Worm (Caenorhabditis elegans) whole organism, late embryonic: ENCODE measurements around the gene tomm-20.

Experiments
- F13H6.1 ChIP-seq: sonication (generic microtip); optimal IDR thresholded peaks from 2 replicates; lab custom pipeline; 2016; ENCODE audit warnings: missing genetic modification characterization, missing compliant biosample characterization
- K02D7.2 ChIP-seq: sonication (generic microtip); optimal IDR thresholded peaks from 2 replicates; lab custom pipeline; 2017; ENCODE audit warnings: mild to moderate bottlenecking, missing genetic modification characterization, missing compliant biosample characterization
- T23F11.4 ChIP-seq: fragments of 200-800 bp; sonication (Bioruptor generic); optimal IDR thresholded peaks from 2 replicates; lab custom pipeline; 2018; ENCODE audit warnings: mild to moderate bottlenecking, missing genetic modification characterization, missing compliant biosample characterization
- Y22D7AL.16 ChIP-seq: sonication (generic microtip); optimal IDR thresholded peaks from 2 replicates; lab custom pipeline; 2016; ENCODE audit warnings: missing genetic modification characterization, missing compliant biosample characterization
- ahr-1 ChIP-seq: sonication (generic microtip); optimal IDR thresholded peaks from 2 replicates; lab custom pipeline; 2016; ENCODE audit warnings: missing genetic modification characterization, missing compliant biosample characterization
- ama-1 ChIP-seq: fragments of 150-350 bp; optimal IDR thresholded peaks from 2 replicates; lab custom pipeline; 2014
- ceh-14 ChIP-seq: sonication (generic microtip); optimal IDR thresholded peaks from 2 replicates; lab custom pipeline; 2016; ENCODE audit warnings: missing genotype, missing genetic modification characterization, missing compliant biosample characterization
- ceh-18 ChIP-seq: sonication (generic microtip); optimal IDR thresholded peaks from 2 replicates; lab custom pipeline; 2016; ENCODE audit warnings: missing genetic modification characterization, missing compliant biosample characterization
- ceh-34 ChIP-seq: sonication (generic microtip); optimal IDR thresholded peaks from 2 replicates; lab custom pipeline; 2016; ENCODE audit warnings: mild to moderate bottlenecking, missing genetic modification characterization, missing compliant biosample characterization
- ceh-48 ChIP-seq: sonication (generic microtip); optimal IDR thresholded peaks from 2 replicates; lab custom pipeline; 2016; ENCODE audit warnings: missing genetic modification characterization, inconsistent platforms, missing compliant biosample characterization
- ceh-6 ChIP-seq: fragments of 200-800 bp; sonication (Bioruptor generic); optimal IDR thresholded peaks from 2 replicates; lab custom pipeline; 2018; ENCODE audit warnings: mild to moderate bottlenecking, missing genetic modification characterization, missing compliant biosample characterization
- che-1 ChIP-seq: sonication (generic microtip); optimal IDR thresholded peaks from 2 replicates; lab custom pipeline; 2016; ENCODE audit warnings: mild to moderate bottlenecking, missing genetic modification characterization, missing compliant biosample characterization
- dmd-4 ChIP-seq: sonication (generic microtip); optimal IDR thresholded peaks from 2 replicates; lab custom pipeline; 2016; ENCODE audit warnings: borderline replicate concordance, missing genetic modification characterization, missing compliant biosample characterization
- dve-1 ChIP-seq: sonication (generic microtip); optimal IDR thresholded peaks from 2 replicates; lab custom pipeline; 2017; ENCODE audit warnings: antibody characterized with exemption, mild to moderate bottlenecking, missing genetic modification characterization, missing compliant biosample characterization
- elt-2 ChIP-seq: sonication (generic microtip); optimal IDR thresholded peaks from 2 replicates; lab custom pipeline; 2016; ENCODE audit warnings: missing genetic modification reagents, missing genetic modification characterization, missing compliant biosample characterization
- elt-4 ChIP-seq: sonication (generic microtip); optimal IDR thresholded peaks from 2 replicates; lab custom pipeline; 2016; ENCODE audit warnings: missing genetic modification characterization, missing compliant biosample characterization
- fax-1 ChIP-seq: sonication (generic microtip); optimal IDR thresholded peaks from 2 replicates; lab custom pipeline; 2016; ENCODE audit warnings: missing genotype, missing genetic modification characterization, missing compliant biosample characterization
- fkh-10 ChIP-seq: fragments of 150-350 bp; optimal IDR thresholded peaks from 2 replicates; lab custom pipeline; 2014; ENCODE audit warnings: missing biosample characterization, missing genetic modification reagents, missing genetic modification characterization
- hlh-13 ChIP-seq: fragments of 200-800 bp; sonication (Bioruptor generic); optimal IDR thresholded peaks from 2 replicates; lab custom pipeline; 2018; ENCODE audit warnings: mild to moderate bottlenecking, missing genetic modification characterization, missing compliant biosample characterization
- madf-2 ChIP-seq: sonication (generic microtip); optimal IDR thresholded peaks from 2 replicates; lab custom pipeline; 2017; ENCODE audit warnings: missing genetic modification characterization, missing compliant biosample characterization
- mec-3 ChIP-seq: sonication (generic microtip); optimal IDR thresholded peaks from 2 replicates; lab custom pipeline; 2016; ENCODE audit warnings: borderline replicate concordance, missing genetic modification characterization, missing compliant biosample characterization
- nfya-1 ChIP-seq: sonication (generic microtip); optimal IDR thresholded peaks from 2 replicates; lab custom pipeline; 2017; ENCODE audit warnings: missing genetic modification characterization, mild to moderate bottlenecking, missing compliant biosample characterization, antibody characterized with exemption, moderate library complexity
- nhr-11 ChIP-seq: fragments of 150-350 bp; optimal IDR thresholded peaks from 2 replicates; lab custom pipeline; 2014; ENCODE audit warnings: missing biosample characterization, missing genetic modification characterization
- nhr-232 ChIP-seq: sonication (generic microtip); optimal IDR thresholded peaks from 2 replicates; lab custom pipeline; 2016; ENCODE audit warnings: missing genetic modification characterization, missing compliant biosample characterization
- npax-4 ChIP-seq: sonication (generic microtip); optimal IDR thresholded peaks from 2 replicates; lab custom pipeline; 2016; ENCODE audit warnings: missing genetic modification characterization, missing compliant biosample characterization
- pax-1 ChIP-seq: fragments of 150-350 bp; optimal IDR thresholded peaks from 2 replicates; lab custom pipeline; 2014; ENCODE audit warnings: missing biosample characterization, missing genetic modification characterization
- pqm-1 ChIP-seq: sonication (generic microtip); optimal IDR thresholded peaks from 2 replicates; lab custom pipeline; 2016; ENCODE audit warnings: missing genetic modification characterization, missing compliant biosample characterization
- pros-1 ChIP-seq: fragments of 150-350 bp; optimal IDR thresholded peaks from 2 replicates; lab custom pipeline; 2014; ENCODE audit warnings: missing biosample characterization, missing genetic modification reagents, missing genetic modification characterization
- sdc-2 ChIP-seq: sonication (generic microtip); optimal IDR thresholded peaks from 2 replicates; lab custom pipeline; 2016; ENCODE audit warnings: missing genotype, missing genetic modification characterization, missing compliant biosample characterization
- sox-2 ChIP-seq: fragments of 200-800 bp; sonication (Bioruptor generic); IDR thresholded peaks from 2 replicates; pipeline ENCODE4 v1.3.6; 2022; ENCODE audit warnings: missing genetic modification reagents, missing genetic modification characterization, missing compliant biosample characterization
- syd-9 ChIP-seq: sonication (generic microtip); optimal IDR thresholded peaks from 2 replicates; lab custom pipeline; 2016; ENCODE audit warnings: mild to moderate bottlenecking, missing genetic modification characterization, moderate library complexity, missing compliant biosample characterization
- unc-42 ChIP-seq: sonication (generic microtip); optimal IDR thresholded peaks from 2 replicates; lab custom pipeline; 2016; ENCODE audit warnings: missing genotype, missing genetic modification characterization, missing compliant biosample characterization
- unc-55 ChIP-seq: sonication (generic microtip); optimal IDR thresholded peaks from 2 replicates; lab custom pipeline; 2017; ENCODE audit warnings: missing biosample characterization, missing genetic modification reagents, missing genetic modification characterization
- zip-5 ChIP-seq: sonication (generic microtip); optimal IDR thresholded peaks from 2 replicates; lab custom pipeline; 2016; ENCODE audit warnings: missing genetic modification characterization, missing compliant biosample characterization

The tomm-20 gene

ce11 chrV:12337894-12338293, 5.4 kb downstream of the tomm-20 start, which contains the start of gene twk-13:
Gene twk-13 (minus strand): TSS chrV:12337994.
- no peak for TF ChIP-seq nhr-11 (tag; lab: Kevin White, UChicago)
- TF ChIP-seq ama-1 (lab: Kevin White, UChicago), result no peak
- TF ChIP-seq npax-4, result no peak
- no peak for TF ChIP-seq ceh-6 (GFP tag; lab: Kevin White, UChicago)
- no peak for TF ChIP-seq ceh-34 (tag; lab: Kevin White, UChicago)
- no peak for TF ChIP-seq elt-4 (tag; lab: Kevin White, UChicago)
- TF ChIP-seq T23F11.4 (GFP tag; lab: Kevin White, UChicago), result no peak
- TF ChIP-seq dve-1, result no peak
- no peak for TF ChIP-seq ceh-14
- TF ChIP-seq hlh-13 (GFP tag; lab: Kevin White, UChicago), result no peak
- no peak for TF ChIP-seq ahr-1
- no peak for TF ChIP-seq K02D7.2 (tag; lab: Kevin White, UChicago)
- TF ChIP-seq dmd-4, result no peak
- no peak for TF ChIP-seq mec-3 (tag; lab: Kevin White, UChicago)
- TF ChIP-seq pax-1 (tag; lab: Kevin White, UChicago), result no peak
- no peak for TF ChIP-seq unc-55 (GFP tag; lab: Kevin White, UChicago)
- TF ChIP-seq sdc-2 (tag; lab: Kevin White, UChicago), result no peak

ce11 chrV:12334387-12334786, 8.9 kb downstream of the tomm-20 start:
- TF ChIP-seq pqm-1 (tag; lab: Kevin White, UChicago) (no peak), unc-55 (GFP tag; lab: Kevin White, UChicago) (peak; percentile 4)

- TF ChIP-seq zip-5 (tag; lab: Kevin White, UChicago), result no peak
- TF ChIP-seq madf-2 (tag; lab: Kevin White, UChicago), result peak; percentile 22
- peak; percentile 40 for TF ChIP-seq che-1
- TF ChIP-seq hlh-13 (GFP tag; lab: Kevin White, UChicago), result peak; percentile 16
These were observed 11.4 kb downstream of the tomm-20 start for ce11 chrV:12331820-12332219.

ce11 chrV:12329173-12329572, 14.1 kb downstream of the tomm-20 start:
- TF ChIP-seq nhr-232 (tag; lab: Kevin White, UChicago) (no peak), unc-42 (tag; lab: Kevin White, UChicago) (peak; percentile 75), fkh-10 (GFP tag; lab: Kevin White, UChicago) (no peak), nfya-1 (tag; lab: Kevin White, UChicago) (no peak)

ce11 chrV:12326638-12327037, 16.6 kb downstream of the tomm-20 start:
- TF ChIP-seq fax-1 (tag; lab: Kevin White, UChicago) (no peak), ceh-48 (no peak), F13H6.1 (tag; lab: Kevin White, UChicago) (no peak), Y22D7AL.16 (tag; lab: Kevin White, UChicago) (no peak), pros-1 (no peak), syd-9 (tag; lab: Kevin White, UChicago) (no peak), che-1 (no peak), nhr-11 (tag; lab: Kevin White, UChicago) (no peak), unc-42 (tag; lab: Kevin White, UChicago) (no peak), ceh-34 (tag; lab: Kevin White, UChicago) (no peak), sox-2 (GFP tag; lab: Robert Waterston, UW) (no peak), madf-2 (tag; lab: Kevin White, UChicago) (no peak), ceh-18 (no peak)

- no peak for TF ChIP-seq elt-2 (tag; lab: Kevin White, UChicago)
- TF ChIP-seq hlh-13 (GFP tag; lab: Kevin White, UChicago), result no peak
- TF ChIP-seq elt-4 (tag; lab: Kevin White, UChicago), result no peak
- TF ChIP-seq pros-1, result no peak
- TF ChIP-seq K02D7.2 (tag; lab: Kevin White, UChicago), result no peak
- no peak for TF ChIP-seq nhr-232 (tag; lab: Kevin White, UChicago)
These were observed 22.9 kb downstream of the tomm-20 start for ce11 chrV:12320274-12320839.
